Worm (Caenorhabditis elegans) whole organism, L3 larva: ENCODE data around the gene srh-182.
"Not testable (repeated sequence)": the region's sequence is repeated elsewhere in the genome, so short reads cannot be mapped to it uniquely, and the experiment has no call there.

Experiments
- R02D3.7 ChIP-seq: fragments of 150-350 bp; optimal IDR thresholded peaks from 2 replicates; lab custom pipeline; 2014; ENCODE audit warnings: missing biosample characterization, missing genetic modification characterization
- ZK546.5 ChIP-seq: sonication (generic microtip); optimal IDR thresholded peaks from 2 replicates; lab custom pipeline; 2017; ENCODE audit warnings: missing biosample characterization, missing genetic modification characterization
- aly-2 ChIP-seq: fragments of 150-350 bp; optimal IDR thresholded peaks from 2 replicates; lab custom pipeline; 2014; ENCODE audit warnings: missing biosample characterization, missing genetic modification characterization
- ceh-16 ChIP-seq: sonication (generic microtip); optimal IDR thresholded peaks from 2 replicates; lab custom pipeline; 2017; ENCODE audit warnings: missing biosample characterization, missing genetic modification characterization
- ceh-28 ChIP-seq: fragments of 150-350 bp; optimal IDR thresholded peaks from 2 replicates; lab custom pipeline; 2014; ENCODE audit warnings: missing biosample characterization, missing genetic modification reagents, missing genetic modification characterization
- ceh-82 ChIP-seq: fragments of 150-350 bp; optimal IDR thresholded peaks from 2 replicates; lab custom pipeline; 2014; ENCODE audit warnings: missing biosample characterization, missing genetic modification characterization
- ceh-9 ChIP-seq: sonication (generic microtip); optimal IDR thresholded peaks from 2 replicates; lab custom pipeline; 2018; ENCODE audit warnings: missing biosample characterization, missing genetic modification characterization
- daf-12 ChIP-seq: fragments of 150-350 bp; optimal IDR thresholded peaks from 2 replicates; lab custom pipeline; 2014; ENCODE audit warnings: missing biosample characterization, missing genetic modification reagents, missing genetic modification characterization
- egl-27 ChIP-seq: sonication (generic microtip); optimal IDR thresholded peaks from 4 replicates; lab custom pipeline; 2017; ENCODE audit warnings: missing biosample characterization, missing genetic modification reagents, missing genetic modification characterization
- egl-5 ChIP-seq: fragments of 150-350 bp; optimal IDR thresholded peaks from 2 replicates; lab custom pipeline; 2017; ENCODE audit warnings: missing biosample characterization, missing genetic modification reagents, missing genetic modification characterization, inconsistent platforms
- elt-1 ChIP-seq: fragments of 150-350 bp; optimal IDR thresholded peaks from 2 replicates; lab custom pipeline; 2014; ENCODE audit warnings: missing biosample characterization, missing genetic modification characterization
- eor-1 ChIP-seq, 2 experiments: fragments of 150-350 bp; optimal IDR thresholded peaks; 2 replicates each; lab custom pipeline; 2014 to 2018; ENCODE audit warnings: missing biosample characterization in 2 of 2, missing genetic modification characterization in 2 of 2
- fkh-10 ChIP-seq: sonication (generic microtip); optimal IDR thresholded peaks from 2 replicates; lab custom pipeline; 2017; ENCODE audit warnings: missing biosample characterization, missing genetic modification reagents, missing genetic modification characterization
- fkh-2 ChIP-seq: fragments of 150-350 bp; optimal IDR thresholded peaks from 2 replicates; lab custom pipeline; 2014; ENCODE audit warnings: missing biosample characterization, missing genetic modification reagents, missing genetic modification characterization
- jun-1 ChIP-seq: fragments of 150-350 bp; optimal IDR thresholded peaks from 2 replicates; lab custom pipeline; 2014; ENCODE audit warnings: missing biosample characterization, missing genetic modification reagents, missing genetic modification characterization
- lin-15B ChIP-seq: fragments of 150-350 bp; optimal IDR thresholded peaks from 2 replicates; lab custom pipeline; 2014; ENCODE audit warnings: missing biosample characterization, missing genetic modification characterization
- mdl-1 ChIP-seq: fragments of 150-350 bp; optimal IDR thresholded peaks from 2 replicates; lab custom pipeline; 2014; ENCODE audit warnings: missing biosample characterization, missing genetic modification characterization
- nhr-11 ChIP-seq: fragments of 150-350 bp; optimal IDR thresholded peaks from 2 replicates; lab custom pipeline; 2014; ENCODE audit warnings: missing biosample characterization, missing genetic modification characterization
- nhr-12 ChIP-seq: fragments of 150-350 bp; optimal IDR thresholded peaks from 2 replicates; lab custom pipeline; 2014; ENCODE audit warnings: missing biosample characterization, missing genetic modification characterization
- nhr-23 ChIP-seq: fragments of 150-350 bp; optimal IDR thresholded peaks from 2 replicates; lab custom pipeline; 2014; ENCODE audit warnings: missing biosample characterization, missing genetic modification reagents, missing genetic modification characterization
- nhr-28 ChIP-seq: fragments of 150-350 bp; optimal IDR thresholded peaks from 2 replicates; lab custom pipeline; 2014; ENCODE audit warnings: missing biosample characterization, missing genetic modification characterization
- nhr-43 ChIP-seq: sonication (generic microtip); optimal IDR thresholded peaks from 2 replicates; lab custom pipeline; 2016; ENCODE audit warnings: mild to moderate bottlenecking, missing genetic modification characterization, missing compliant biosample characterization; ENCODE audit not compliant: poor library complexity, severe bottlenecking
- nhr-67 ChIP-seq: fragments of 150-350 bp; optimal IDR thresholded peaks from 2 replicates; lab custom pipeline; 2014; ENCODE audit warnings: missing biosample characterization, missing genetic modification characterization
- nhr-76 ChIP-seq: fragments of 150-350 bp; sonication (generic microtip); optimal IDR thresholded peaks from 5 replicates; lab custom pipeline; 2014; ENCODE audit warnings: missing biosample characterization, missing genetic modification characterization
- nhr-77 ChIP-seq: fragments of 150-350 bp; optimal IDR thresholded peaks from 2 replicates; lab custom pipeline; 2014; ENCODE audit warnings: missing biosample characterization, missing genetic modification characterization
- sea-2 ChIP-seq: fragments of 150-350 bp; sonication (generic microtip); optimal IDR thresholded peaks from 4 replicates; lab custom pipeline; 2014; ENCODE audit warnings: missing biosample characterization, missing genetic modification reagents, missing genetic modification characterization
- skn-1 ChIP-seq: fragments of 150-350 bp; optimal IDR thresholded peaks from 2 replicates; lab custom pipeline; 2014; ENCODE audit warnings: missing biosample characterization, missing genetic modification characterization
- snpc-4 ChIP-seq: fragments of 150-350 bp; optimal IDR thresholded peaks from 2 replicates; lab custom pipeline; 2014; ENCODE audit warnings: missing biosample characterization, missing genetic modification characterization
- tbx-2 ChIP-seq: sonication (generic microtip); optimal IDR thresholded peaks from 2 replicates; lab custom pipeline; 2016; ENCODE audit warnings: mild to moderate bottlenecking, missing genetic modification characterization, missing compliant biosample characterization
- unc-39 ChIP-seq: sonication (generic microtip); optimal IDR thresholded peaks from 4 replicates; lab custom pipeline; 2017; ENCODE audit warnings: missing biosample characterization, missing genetic modification characterization
- unc-62 ChIP-seq: fragments of 150-350 bp; sonication (generic microtip); optimal IDR thresholded peaks from 4 replicates; lab custom pipeline; 2014; ENCODE audit warnings: missing biosample characterization, missing genetic modification reagents, missing genetic modification characterization
- ztf-11 ChIP-seq: fragments of 150-350 bp; optimal IDR thresholded peaks from 2 replicates; lab custom pipeline; 2014; ENCODE audit warnings: missing biosample characterization, missing genetic modification characterization
- ztf-4 ChIP-seq: fragments of 150-350 bp; optimal IDR thresholded peaks from 2 replicates; lab custom pipeline; 2014; ENCODE audit warnings: missing biosample characterization, missing genetic modification characterization

srh-182 gene

DNA sequence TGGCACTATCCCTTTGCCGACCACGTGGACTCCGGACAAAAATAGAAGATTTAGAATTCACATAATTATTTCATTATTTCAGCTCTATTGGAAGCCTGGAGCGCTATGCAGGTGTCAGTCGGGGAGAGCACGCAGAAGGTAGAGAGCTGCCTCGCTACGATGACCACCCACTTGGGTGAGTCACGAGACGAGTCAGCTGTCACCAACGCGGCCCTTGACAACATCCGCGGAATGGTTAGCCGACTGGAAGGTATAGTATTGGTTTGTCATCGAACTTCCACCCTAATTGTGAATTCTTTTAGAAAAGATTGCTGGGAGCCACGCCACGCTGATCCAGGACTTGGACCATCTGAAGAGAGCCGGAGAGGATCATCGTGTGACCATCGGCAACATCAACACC is 33.8 kb downstream of the srh-182 start, which contains the start of gene ZK262.9:
Gene ZK262.9 (plus strand): TSS at position 301 of the 400 bp plus-strand sequence.
- TF ChIP-seq nhr-67; lin-15B (tag; lab: Kevin White, UChicago); daf-12 (tag; lab: Kevin White, UChicago): not testable (repeated sequence)

DNA sequence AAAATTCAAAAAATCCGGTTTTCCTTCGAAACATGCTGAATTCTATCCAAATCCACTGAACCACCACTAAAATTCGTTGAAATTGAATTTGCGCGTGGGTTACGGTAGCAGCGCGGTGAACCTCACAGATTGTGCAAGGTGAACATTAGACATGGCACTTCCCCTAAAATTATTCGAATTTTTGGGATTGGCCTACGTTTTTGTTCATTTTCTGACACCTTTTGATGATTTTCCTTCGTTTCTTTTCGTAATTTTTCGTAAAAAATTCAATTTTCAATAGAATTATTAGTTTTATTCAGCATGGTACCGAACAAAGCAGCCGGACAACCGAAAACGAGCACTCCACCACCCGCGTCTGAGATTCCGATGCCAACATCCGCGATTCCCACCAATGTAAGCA is 35.2 kb downstream of the srh-182 start, which contains the start of gene ZK262.8:
Gene ZK262.8 (plus strand): TSS at position 301 of the 400 bp plus-strand sequence.
- TF ChIP-seq daf-12 (tag; lab: Kevin White, UChicago) (no peak), ceh-82 (tag; lab: Kevin White, UChicago) (no peak), fkh-10 (GFP tag; lab: Kevin White, UChicago) (no peak), snpc-4 (tag; lab: Kevin White, UChicago) (no peak), skn-1 (tag; lab: Kevin White, UChicago) (no peak), ztf-11 (tag; lab: Kevin White, UChicago) (no peak), ceh-16 (tag; lab: Kevin White, UChicago) (no peak), fkh-2 (tag; lab: Kevin White, UChicago) (no peak), nhr-11 (tag; lab: Kevin White, UChicago) (no peak), aly-2 (no peak), egl-5 (no peak), elt-1 (tag; lab: Kevin White, UChicago) (no peak), nhr-28 (no peak), jun-1 (tag; lab: Kevin White, UChicago) (no peak), sea-2 (no peak), unc-62 (GFP tag; lab: Kevin White, UChicago) (no peak), ztf-4 (tag; lab: Kevin White, UChicago) (no peak), nhr-76 (no peak), lin-15B (tag; lab: Kevin White, UChicago) (no peak)

DNA sequence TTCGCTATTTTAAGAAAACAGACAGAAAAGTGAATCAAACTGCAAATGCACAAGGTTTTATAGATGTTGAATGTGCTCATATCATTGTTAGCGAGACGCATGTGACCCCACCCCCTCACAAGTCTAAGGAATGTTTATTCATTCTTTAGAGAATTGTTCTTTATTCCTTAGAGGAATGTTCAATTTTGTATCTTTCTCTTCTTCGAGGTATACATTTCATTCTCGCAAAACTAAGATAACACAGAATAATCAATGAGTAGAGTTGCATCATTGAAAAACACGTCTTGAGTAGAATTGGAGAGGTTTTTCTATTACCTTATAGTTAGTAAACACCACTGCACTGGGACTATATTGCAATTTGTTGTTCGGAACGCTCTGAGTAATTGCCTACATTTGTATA is 38.4 kb downstream of the srh-182 start, which contains the start of gene ZK262.20:
Gene ZK262.20 (minus strand): TSS at position 101 of the 400 bp plus-strand sequence.
- TF ChIP-seq daf-12 (tag; lab: Kevin White, UChicago) (no peak), mdl-1 (no peak), skn-1 (tag; lab: Kevin White, UChicago) (no peak), snpc-4 (tag; lab: Kevin White, UChicago) (no peak)

DNA sequence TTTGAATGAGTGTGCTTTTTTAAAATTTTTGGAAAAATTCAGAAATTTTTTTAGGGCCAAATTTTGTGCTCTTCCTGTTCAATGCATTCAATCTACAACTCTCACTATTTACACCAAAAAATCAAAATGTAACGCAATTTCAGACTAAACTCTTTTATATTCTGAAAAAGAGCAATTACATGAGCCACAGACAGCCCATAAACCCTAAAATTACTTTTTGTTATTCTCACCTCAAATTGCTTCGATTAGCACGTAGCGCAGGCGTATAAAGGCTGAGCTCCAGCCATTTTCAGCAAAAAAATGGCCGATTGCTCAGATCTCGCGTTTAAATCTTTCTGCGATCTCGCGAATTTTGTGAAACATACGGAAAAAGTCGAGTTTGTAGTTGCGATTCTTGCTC is 41.9 kb downstream of the srh-182 start, which contains the start of gene srw-82:
Gene srw-82 (plus strand): TSS at position 301 of the 400 bp plus-strand sequence.
- no peak for TF ChIP-seq unc-39
- no peak for TF ChIP-seq fkh-10 (GFP tag; lab: Kevin White, UChicago)
- TF ChIP-seq skn-1 (tag; lab: Kevin White, UChicago): no peak
- no peak for TF ChIP-seq nhr-43
- no peak for TF ChIP-seq R02D3.7 (tag; lab: Kevin White, UChicago)
- no peak for TF ChIP-seq snpc-4 (tag; lab: Kevin White, UChicago)
- no peak for TF ChIP-seq tbx-2 (tag; lab: Kevin White, UChicago)
- no peak for TF ChIP-seq egl-27 (tag; lab: Kevin White, UChicago)
- TF ChIP-seq aly-2: no peak
- TF ChIP-seq ZK546.5 (tag; lab: Kevin White, UChicago): no peak
- TF ChIP-seq nhr-23: no peak
- no peak for TF ChIP-seq nhr-28
- TF ChIP-seq ztf-11 (tag; lab: Kevin White, UChicago): no peak
- TF ChIP-seq nhr-12: no peak
- no peak for TF ChIP-seq ceh-28 (tag; lab: Kevin White, UChicago)
- TF ChIP-seq unc-62 (GFP tag; lab: Kevin White, UChicago): no peak
- TF ChIP-seq nhr-77 (tag; lab: Kevin White, UChicago): no peak
- TF ChIP-seq, all 47 proteins: peak for 0

DNA sequence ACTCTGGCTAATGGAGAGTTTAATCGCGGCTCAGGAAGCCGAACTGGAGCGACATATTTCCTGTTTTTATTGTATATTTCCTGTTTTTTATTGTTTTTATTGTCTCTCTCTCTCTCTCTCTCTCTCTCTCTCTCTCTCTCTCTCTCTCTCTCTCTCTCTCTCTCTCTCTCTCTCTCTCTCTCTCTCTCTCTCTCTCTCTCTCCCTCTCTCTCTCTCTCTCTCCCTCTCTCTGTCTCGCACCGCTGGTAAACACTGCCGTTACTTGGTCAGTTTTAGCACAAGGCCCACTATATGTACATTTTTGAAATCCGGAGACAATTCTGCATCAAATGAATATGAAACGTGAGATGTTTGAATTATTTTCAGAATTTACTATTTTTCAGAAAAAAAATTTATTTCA is 42.5 kb downstream of the srh-182 start:
- TF ChIP-seq daf-12 (tag; lab: Kevin White, UChicago) (no peak), eor-1 (tag; optimal IDR thresholded peaks at IDR 0.05; lab: Kevin White, UChicago) (no peak), ceh-9 (tag; lab: Kevin White, UChicago) (no peak), egl-5 (no peak)

DNA sequence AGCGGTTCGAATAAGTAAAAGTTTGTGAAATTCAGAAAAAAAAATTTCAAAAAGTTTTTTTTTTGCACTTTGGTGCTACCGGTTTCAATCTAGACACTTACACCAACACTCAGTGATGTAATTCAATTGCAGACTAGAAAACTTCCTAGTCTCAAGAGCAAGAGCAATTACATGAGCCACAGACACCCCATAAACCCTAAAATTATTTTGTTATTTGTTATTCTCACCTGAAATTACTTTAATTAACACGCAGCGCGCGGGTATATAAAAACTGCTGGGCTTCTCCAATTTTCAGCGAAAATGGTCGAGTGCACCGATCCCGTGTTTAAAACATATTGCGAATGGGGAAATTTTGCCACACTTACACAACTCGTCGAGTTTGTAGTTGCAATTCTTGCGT is 47.0 kb downstream of the srh-182 start, which contains the start of gene srw-83:
Gene srw-83 (plus strand): TSS at position 301 of the 400 bp plus-strand sequence.
- no peak for TF ChIP-seq daf-12 (tag; lab: Kevin White, UChicago)
- TF ChIP-seq egl-5: no peak
